Worm (Caenorhabditis elegans): ENCODE measurements around the gene cyk-1.

Gene cyk-1

DNA sequence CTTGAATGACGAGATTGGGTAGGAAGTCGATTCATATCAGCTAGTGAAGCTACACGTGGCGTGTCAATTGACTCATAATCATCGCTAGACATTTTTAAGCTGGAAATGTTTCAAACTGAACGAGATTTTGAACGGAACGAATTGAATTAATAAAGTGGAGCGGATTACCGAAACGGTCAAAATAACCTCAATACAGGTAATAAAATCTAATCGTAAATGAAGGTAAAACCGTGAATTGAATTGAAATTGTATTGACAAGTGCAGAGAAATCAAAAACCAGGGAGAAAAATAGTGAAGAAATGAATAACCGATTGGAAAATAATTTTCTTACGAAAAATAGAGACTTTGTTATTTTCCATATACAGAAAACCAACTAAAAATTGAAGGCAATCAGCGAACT lies at the start of gene cyk-1:
cyk-1 (minus strand) TSS at position 101 of the 400 bp plus-strand sequence.
- TF ChIP-seq Y116A8C.19 (tag; optimal IDR thresholded peaks at IDR 0.05; ENCODE audit: borderline replicate concordance) (no peak), elt-3 (tag; optimal IDR thresholded peaks at IDR 0.05) (no peak), ets-5 (GFP tag; IDR thresholded peaks at IDR 0.05) (no peak), hlh-17 (GFP tag; optimal IDR thresholded peaks at IDR 0.05; ENCODE audit: borderline replicate concordance) (no peak), ceh-88 (GFP tag; IDR thresholded peaks at IDR 0.05) (no peak), egl-27 (tag; optimal IDR thresholded peaks at IDR 0.05) (no peak)

DNA sequence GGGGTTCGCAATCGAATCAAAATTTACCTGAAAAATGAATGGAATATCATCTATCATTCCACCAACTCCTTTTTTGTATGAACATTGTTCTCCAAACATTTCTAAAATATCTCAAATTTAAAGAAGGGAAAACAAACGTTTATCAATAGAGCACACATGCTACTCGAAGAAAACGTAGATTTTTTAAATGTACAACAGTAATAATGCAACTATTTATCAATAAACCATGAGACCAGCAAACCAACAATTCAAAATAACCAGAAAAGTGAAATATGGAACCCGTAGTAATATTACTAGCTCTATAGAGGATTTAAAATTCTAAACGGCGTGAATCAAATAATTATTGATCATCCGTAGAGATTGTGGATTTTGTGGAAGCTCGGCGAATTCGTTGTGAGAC lies 49.7 kb upstream of the cyk-1 start, which contains the start of gene ZK418.6:
ZK418.6 (minus strand) TSS at position 101 of the 400 bp plus-strand sequence.
- TF ChIP-seq fkh-8 (tag; optimal IDR thresholded peaks at IDR 0.05) = no peak
- TF ChIP-seq nhr-77 (tag; optimal IDR thresholded peaks at IDR 0.05) = no peak
- no peak for TF ChIP-seq dpl-1 (GFP tag; optimal IDR thresholded peaks at IDR 0.05)
- TF ChIP-seq tlp-1 (tag; optimal IDR thresholded peaks at IDR 0.05) = no peak
- TF ChIP-seq C16A3.4 (tag; optimal IDR thresholded peaks at IDR 0.05) = no peak
- TF ChIP-seq unc-98 (GFP tag; IDR thresholded peaks at IDR 0.05) = no peak
- TF ChIP-seq xbp-1 (tag; optimal IDR thresholded peaks at IDR 0.05) = no peak
- no peak for TF ChIP-seq lin-13 (GFP tag; optimal IDR thresholded peaks at IDR 0.05)
- TF ChIP-seq C04F5.9 (tag; optimal IDR thresholded peaks at IDR 0.05) = no peak

DNA sequence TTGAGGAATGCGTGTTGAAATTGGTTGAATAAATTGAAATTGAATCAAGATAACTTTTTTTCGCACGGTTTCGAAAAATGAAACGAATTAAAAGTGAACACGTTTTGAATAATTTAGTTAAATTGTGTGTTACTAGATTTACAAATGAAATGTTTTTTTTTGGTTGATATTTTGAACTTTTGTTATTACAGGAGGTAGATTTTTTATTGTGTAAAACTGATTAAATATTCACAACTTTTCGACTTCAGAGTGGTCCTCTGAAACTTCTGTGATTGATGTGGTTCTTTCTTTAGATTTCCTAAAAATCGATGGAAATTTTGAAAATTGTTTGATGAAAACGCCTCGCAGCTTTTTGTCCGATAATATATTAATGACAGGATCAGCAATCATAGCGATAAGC lies 47.4 kb upstream of the cyk-1 start, which contains the start of gene ZK418.13:
ZK418.13 (minus strand) TSS at position 101 of the 400 bp plus-strand sequence.
- TF ChIP-seq unc-86 (tag; optimal IDR thresholded peaks at IDR 0.05) (no peak), snu-23 (GFP tag; optimal IDR thresholded peaks at IDR 0.05) (no peak), nhr-237 (tag; optimal IDR thresholded peaks at IDR 0.05) (no peak), pqm-1 (tag; optimal IDR thresholded peaks at IDR 0.05) (no peak), lin-14 (GFP tag; optimal IDR thresholded peaks at IDR 0.05) (no peak), nhr-19 (GFP tag; conservative IDR thresholded peaks at IDR 0.05) (no peak), swsn-7 (tag; optimal IDR thresholded peaks at IDR 0.05) (no peak), egl-13 (tag; optimal IDR thresholded peaks at IDR 0.05) (no peak), elt-3 (tag; optimal IDR thresholded peaks at IDR 0.05) (no peak), zag-1 (tag; optimal IDR thresholded peaks at IDR 0.05) (no peak), ets-5 (GFP tag; IDR thresholded peaks at IDR 0.05) (no peak), pax-3 (tag; optimal IDR thresholded peaks at IDR 0.05) (no peak), nhr-71 (tag; optimal IDR thresholded peaks at IDR 0.05) (no peak), nhr-77 (tag; optimal IDR thresholded peaks at IDR 0.05) (no peak), ceh-8 (GFP tag; optimal IDR thresholded peaks at IDR 0.05) (no peak), nhr-28 (tag; optimal IDR thresholded peaks at IDR 0.05) (no peak), unc-98 (GFP tag; IDR thresholded peaks at IDR 0.05) (no peak), C04F5.9 (tag; optimal IDR thresholded peaks at IDR 0.05) (no peak)

DNA sequence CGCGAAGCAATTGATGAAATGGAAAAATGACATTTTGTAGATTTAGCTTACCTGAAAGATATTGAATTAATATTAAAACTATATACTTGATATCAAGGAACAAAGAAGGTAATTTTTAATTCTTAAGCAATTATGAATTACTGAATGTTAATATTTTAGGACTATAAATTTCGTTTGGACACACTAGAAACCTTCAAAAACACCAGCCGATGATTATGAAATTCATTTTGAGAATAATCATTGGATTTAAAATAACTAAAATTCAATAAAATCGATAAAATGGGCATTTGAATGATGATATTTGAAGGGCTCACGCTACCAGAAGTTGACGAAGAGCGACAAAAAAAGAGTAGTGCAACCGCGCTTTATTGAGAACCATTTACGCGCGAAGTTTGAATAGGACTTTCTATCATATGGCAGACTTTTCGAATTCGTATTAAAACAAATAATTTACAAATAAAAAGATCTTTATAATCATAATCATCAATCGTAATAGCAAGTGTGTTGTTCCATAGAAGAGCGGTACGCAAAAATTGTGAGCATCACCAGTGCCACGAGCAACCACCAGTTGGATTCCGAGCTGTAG lies 44.9 kb upstream of the cyk-1 start, which contains the start of gene ZK418.5:
ZK418.5 (minus strand) TSS at position 51 of the 586 bp plus-strand sequence.
- TF ChIP-seq F16B12.6 (tag; optimal IDR thresholded peaks at IDR 0.05) (peak; percentile 66), aly-2 (tag; optimal IDR thresholded peaks at IDR 0.05) (peak; percentile 20), nhr-77 (tag; optimal IDR thresholded peaks at IDR 0.05) (no peak), ama-1 (optimal IDR thresholded peaks at IDR 0.05) (no peak), nhr-85 (tag) (peak; percentile 58), ceh-88 (GFP tag; IDR thresholded peaks at IDR 0.05) (no peak), ceh-82 (tag; optimal IDR thresholded peaks at IDR 0.05) (peak; percentile 29 to 68 (median 42)), mef-2 (tag; optimal IDR thresholded peaks at IDR 0.05) (no peak), nhr-90 (tag; optimal IDR thresholded peaks at IDR 0.05; ENCODE audit: poor library complexity) (peak; percentile 45), irx-1 (tag; optimal IDR thresholded peaks at IDR 0.05) (no peak), skn-1 (tag; optimal IDR thresholded peaks at IDR 0.05) (peak; percentile 78), pag-3 (tag; optimal IDR thresholded peaks at IDR 0.05; ENCODE audit: borderline replicate concordance, insufficient read depth) (no peak), swsn-7 (tag; optimal IDR thresholded peaks at IDR 0.05) (peak; percentile 57), ztf-4 (tag; optimal IDR thresholded peaks at IDR 0.05) (no peak), snu-23 (GFP tag; optimal IDR thresholded peaks at IDR 0.05) (peak; percentile 54), nhr-237 (tag; optimal IDR thresholded peaks at IDR 0.05) (no peak), lin-14 (GFP tag; optimal IDR thresholded peaks at IDR 0.05) (no peak), nhr-28 (tag; optimal IDR thresholded peaks at IDR 0.05) (no peak), efl-1 (optimal IDR thresholded peaks at IDR 0.05) (peak; percentile 97 to 99), efl-1 (GFP tag; optimal IDR thresholded peaks at IDR 0.05 in 1 of 2) (peak; percentile 97 to 100), mdl-1 (tag; optimal IDR thresholded peaks at IDR 0.05) (peak in 1 of 2 experiments; percentile 11), grh-1 (GFP tag; IDR thresholded peaks at IDR 0.05) (no peak), efl-3 (GFP tag; optimal IDR thresholded peaks at IDR 0.05) (no peak), nhr-20 (tag; optimal IDR thresholded peaks at IDR 0.05) (peak; percentile 48), lin-15B (tag; optimal IDR thresholded peaks at IDR 0.05) (peak; percentile 27), jun-1 (tag; optimal IDR thresholded peaks at IDR 0.05) (no peak)
